Fruit fly (Drosophila melanogaster): ENCODE measurements around the gene Shaw.

The Shaw gene

dm6 chr2L:3713545-3714156 lies 4.3 kb upstream of the Shaw start:
- no peak for TF ChIP-seq Sp1 (GFP tag; optimal IDR thresholded peaks at IDR 0.05)
- no peak for TF ChIP-seq CG32264 (GFP tag; optimal IDR thresholded peaks at IDR 0.05)
- TF ChIP-seq br (GFP tag; optimal IDR thresholded peaks at IDR 0.05), result no peak
- no peak for TF ChIP-seq Mio (GFP tag; optimal IDR thresholded peaks at IDR 0.05)
- TF ChIP-seq usp (GFP tag; optimal IDR thresholded peaks at IDR 0.05), result no peak
- TF ChIP-seq Hr78 (GFP tag; optimal IDR thresholded peaks at IDR 0.05), result no peak

DNA sequence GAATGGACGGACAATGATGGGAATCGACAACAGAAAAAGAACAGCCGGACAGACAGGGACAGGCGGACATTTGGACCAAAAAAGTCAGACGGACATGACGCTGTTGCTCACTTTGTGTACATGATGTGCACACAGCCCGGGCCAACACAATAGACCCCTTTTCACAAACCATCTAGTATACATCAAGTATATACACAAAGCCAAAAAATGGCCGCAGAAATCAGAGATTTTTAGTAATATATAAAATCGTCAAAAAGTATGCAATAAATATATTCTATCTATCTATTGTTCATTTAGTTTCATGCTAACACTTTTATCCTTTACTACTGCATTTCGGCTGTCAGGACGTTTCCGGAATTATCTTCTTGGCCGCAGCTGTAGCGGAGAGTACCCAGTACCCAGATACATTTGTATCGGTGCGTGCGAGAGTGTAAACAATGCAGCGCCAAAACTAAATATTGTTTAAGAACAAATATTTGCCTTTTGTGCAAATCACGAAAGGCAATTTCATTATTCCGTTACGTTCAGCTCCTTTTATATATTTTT lies 1.5 kb downstream of the Shaw start:
- no peak for TF ChIP-seq Jra (GFP tag; optimal IDR thresholded peaks at IDR 0.05)
- TF ChIP-seq h (GFP tag; optimal IDR thresholded peaks at IDR 0.05), result peak; percentile 17
- TF ChIP-seq dmrt93B (GFP tag; optimal IDR thresholded peaks at IDR 0.05), result peak; percentile 1
- peak; percentile 15 for TF ChIP-seq fru (GFP tag; optimal IDR thresholded peaks at IDR 0.05)

dm6 chr2L:3729635-3730034 lies 11.7 kb downstream of the Shaw start:
- TF ChIP-seq Dfd (GFP tag; optimal IDR thresholded peaks at IDR 0.05) (no peak), jim (GFP tag; optimal IDR thresholded peaks at IDR 0.05) (no peak), dl (GFP tag; optimal IDR thresholded peaks at IDR 0.05; ENCODE audit: insufficient read depth in 1 of 2, partially characterized antibody in 2 of 2) (no peak), N (GFP tag; optimal IDR thresholded peaks at IDR 0.05) (no peak), Hnf4 (GFP tag; optimal IDR thresholded peaks at IDR 0.05) (no peak), Jra (GFP tag; optimal IDR thresholded peaks at IDR 0.05) (no peak), br (GFP tag; optimal IDR thresholded peaks at IDR 0.05) (no peak), sage (GFP tag; optimal IDR thresholded peaks at IDR 0.05) (no peak), lola (GFP tag; optimal IDR thresholded peaks at IDR 0.05) (no peak), dsf (GFP tag; optimal IDR thresholded peaks at IDR 0.05; ENCODE audit: borderline replicate concordance) (no peak), pan (optimal IDR thresholded peaks at IDR 0.05) (no peak), rgr (GFP tag; optimal IDR thresholded peaks at IDR 0.05) (no peak), ey (GFP tag; optimal IDR thresholded peaks at IDR 0.05) (no peak), Hr78 (GFP tag; optimal IDR thresholded peaks at IDR 0.05) (no peak)

DNA sequence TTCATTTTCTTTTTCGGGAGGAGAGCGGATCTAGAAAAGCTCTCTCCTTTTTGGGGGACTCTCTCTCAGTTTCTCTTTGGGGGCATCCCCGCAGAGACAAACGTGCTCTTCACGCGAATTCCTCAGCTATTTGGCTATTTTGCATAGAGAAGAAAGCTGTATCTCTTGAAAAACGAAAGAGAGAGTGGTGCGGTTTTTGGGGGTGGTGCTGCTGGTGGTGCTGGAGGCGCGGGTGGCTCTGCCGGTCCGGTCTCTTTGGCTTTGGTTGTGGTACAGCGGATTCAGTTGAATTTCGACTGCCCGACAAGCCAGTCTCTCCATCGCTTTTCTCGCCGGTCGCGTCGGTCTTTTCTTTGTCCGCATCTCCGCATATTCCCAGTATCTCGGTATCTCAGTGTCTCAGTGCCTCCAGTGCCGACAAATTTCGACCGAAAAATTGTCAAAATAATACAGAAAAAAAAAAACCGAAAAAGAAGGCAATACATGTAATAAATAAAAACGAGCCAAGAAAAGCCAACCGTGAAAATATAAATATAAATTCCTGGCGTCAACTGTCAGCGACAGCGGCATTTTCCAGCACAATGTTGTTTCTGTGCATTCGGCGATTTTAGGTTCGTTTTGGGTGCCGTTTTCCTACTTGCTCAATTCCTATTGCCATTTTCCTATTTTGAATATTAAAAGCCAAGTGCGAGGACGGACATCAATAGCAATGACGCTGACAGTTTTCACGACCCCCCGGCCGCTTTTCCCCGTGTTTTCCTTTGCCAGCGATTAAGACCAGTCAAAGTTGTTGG lies 12.4 kb downstream of the Shaw start, which contains the start of gene CG10019:
Gene CG10019 (plus strand): TSS at position 285 of the 794 bp plus-strand sequence.
- TF ChIP-seq pan (optimal IDR thresholded peaks at IDR 0.05) (no peak), lola (GFP tag; optimal IDR thresholded peaks at IDR 0.05) (no peak), sv (GFP tag; optimal IDR thresholded peaks at IDR 0.05) (no peak), Rel (GFP tag; optimal IDR thresholded peaks at IDR 0.05) (no peak), Rel (tag; optimal IDR thresholded peaks at IDR 0.05) (no peak), dl (GFP tag; optimal IDR thresholded peaks at IDR 0.05; ENCODE audit: insufficient read depth in 1 of 2, partially characterized antibody in 2 of 2) (no peak)

DNA sequence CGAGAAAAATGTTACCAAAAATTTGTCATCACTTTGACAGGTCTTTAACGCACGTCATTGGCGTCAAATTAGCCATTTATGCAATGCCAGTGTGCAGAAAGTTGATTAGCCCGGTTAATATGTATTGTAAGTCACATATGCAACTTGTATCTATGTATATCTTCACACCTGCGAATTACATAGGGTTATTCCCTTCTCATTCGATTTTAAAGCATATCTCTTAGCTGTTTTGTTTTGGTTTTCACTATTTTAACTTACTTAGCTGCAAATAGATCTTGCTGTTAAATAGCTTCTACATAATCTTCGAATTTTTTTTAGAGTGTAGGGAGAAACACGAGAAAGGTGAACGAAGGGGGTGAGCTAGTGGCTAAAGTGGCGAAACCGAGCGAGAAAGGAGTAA lies 13.1 kb downstream of the Shaw start:
- TF ChIP-seq OdsH (GFP tag; optimal IDR thresholded peaks at IDR 0.05) (no peak), Dif (GFP tag; optimal IDR thresholded peaks at IDR 0.05; ENCODE audit: partially characterized antibody) (no peak), woc (GFP tag; optimal IDR thresholded peaks at IDR 0.05) (no peak), sv (GFP tag; optimal IDR thresholded peaks at IDR 0.05) (no peak), dl (GFP tag; optimal IDR thresholded peaks at IDR 0.05; ENCODE audit: insufficient read depth in 1 of 2, partially characterized antibody in 2 of 2) (no peak), usp (GFP tag; optimal IDR thresholded peaks at IDR 0.05) (no peak), brk (GFP tag; optimal IDR thresholded peaks at IDR 0.05) (no peak), CG32264 (GFP tag; optimal IDR thresholded peaks at IDR 0.05) (no peak), jim (GFP tag; optimal IDR thresholded peaks at IDR 0.05) (no peak), h (GFP tag; optimal IDR thresholded peaks at IDR 0.05) (no peak), GATAd (GFP tag; optimal IDR thresholded peaks at IDR 0.05) (no peak), dsf (GFP tag; optimal IDR thresholded peaks at IDR 0.05; ENCODE audit: borderline replicate concordance) (no peak)

Data from whole organism, wandering third instar larva.